Fruit fly (Drosophila melanogaster) whole organism: ENCODE measurements around the gene PIG-F.

Experiments used
- Dll ChIP-seq: fragments of >200 bp; optimal IDR thresholded peaks from 2 replicates; lab custom pipeline; 2017
- usp ChIP-seq: fragments of >200 bp; optimal IDR thresholded peaks from 2 replicates; lab custom pipeline; 2017; ENCODE audit warnings: missing biosample characterization, missing genetic modification characterization, mixed read lengths

- TF ChIP-seq usp (GFP tag; lab: Kevin White, UChicago) (no peak), Dll (lab: Kevin White, UChicago) (no peak)
Measured at dm6 chr3L:19584369-19584915, 27.8 kb upstream of the PIG-F start, which contains the start of gene Shal.
